Fruit fly (Drosophila melanogaster) whole organism, embryonic: Measurements from ENCODE around the gene CG6106.

Experiments
- Adf1 ChIP-seq: fragments of 200-800 bp; sonication (Bioruptor generic); IDR thresholded peaks from 2 replicates; pipeline ENCODE4 v1.3.6; 2022; ENCODE audit warnings: missing biosample characterization, missing genetic modification characterization
- Bteb2 ChIP-seq: fragments of 200-800 bp; sonication (Bioruptor generic); optimal IDR thresholded peaks from 2 replicates; lab custom pipeline; 2016; ENCODE audit warnings: missing biosample characterization, missing genetic modification characterization
- CG10321 ChIP-seq: fragments of 200-800 bp; sonication (Bioruptor generic); IDR thresholded peaks from 2 replicates; pipeline ENCODE4 v1.3.6; 2022; ENCODE audit warnings: missing biosample characterization, missing genetic modification characterization
- CG11398 ChIP-seq: fragments of 200-800 bp; sonication (Bioruptor generic); optimal IDR thresholded peaks from 2 replicates; lab custom pipeline; 2016; ENCODE audit warnings: missing biosample characterization, missing genetic modification characterization
- CG12219 ChIP-seq: fragments of 200-800 bp; sonication (Bioruptor generic); optimal IDR thresholded peaks from 3 replicates; lab custom pipeline; 2018; ENCODE audit warnings: missing biosample characterization, mild to moderate bottlenecking, missing genetic modification characterization
- CG17385 ChIP-seq: fragments of 200-800 bp; sonication (Bioruptor generic); optimal IDR thresholded peaks from 3 replicates; lab custom pipeline; 2018; ENCODE audit warnings: missing biosample characterization, mild to moderate bottlenecking, missing genetic modification characterization
- CG17802 ChIP-seq: fragments of 200-800 bp; sonication (Bioruptor generic); optimal IDR thresholded peaks from 2 replicates; lab custom pipeline; 2018; ENCODE audit warnings: missing biosample characterization, mild to moderate bottlenecking, missing genetic modification characterization, moderate library complexity
- CG2712 ChIP-seq: fragments of 200-800 bp; optimal IDR thresholded peaks from 3 replicates; lab custom pipeline; 2019; ENCODE audit warnings: missing biosample characterization, mild to moderate bottlenecking, missing genetic modification characterization, moderate library complexity
- CG32532 ChIP-seq: fragments of 200-800 bp; sonication (Bioruptor generic); IDR thresholded peaks from 2 replicates; pipeline ENCODE4 v1.3.6; 2022; ENCODE audit warnings: missing biosample characterization, missing genetic modification characterization
- CG32772 ChIP-seq: fragments of 200-800 bp; sonication (Bioruptor generic); IDR thresholded peaks from 2 replicates; pipeline ENCODE4 v1.3.6; 2022; ENCODE audit warnings: missing biosample characterization, missing genetic modification characterization
- CG4360 ChIP-seq: fragments of 200-800 bp; sonication (Bioruptor generic); IDR thresholded peaks from 2 replicates; pipeline ENCODE4 v1.3.6; 2022; ENCODE audit warnings: missing biosample characterization, missing genetic modification characterization
- CG4404 ChIP-seq: fragments of 200-800 bp; sonication (Bioruptor generic); IDR thresholded peaks from 2 replicates; pipeline ENCODE4 v1.3.6; 2022; ENCODE audit warnings: missing biosample characterization, missing genetic modification characterization
- CG6791 ChIP-seq: fragments of 200-800 bp; sonication (Bioruptor generic); IDR thresholded peaks from 3 replicates; pipeline ENCODE4 v1.3.6; 2022; ENCODE audit warnings: missing biosample characterization, missing genetic modification characterization; ENCODE audit not compliant: partially characterized antibody
- CG7786 ChIP-seq: fragments of 200-800 bp; sonication (Bioruptor generic); optimal IDR thresholded peaks from 2 replicates; lab custom pipeline; 2016; ENCODE audit warnings: missing biosample characterization, missing genetic modification characterization
- CG9797 ChIP-seq: fragments of 200-800 bp; sonication (Bioruptor generic); optimal IDR thresholded peaks from 3 replicates; lab custom pipeline; 2018; ENCODE audit warnings: missing biosample characterization, mild to moderate bottlenecking, missing genetic modification characterization
- CHES-1-like ChIP-seq: fragments of 200-800 bp; sonication (Bioruptor generic); optimal IDR thresholded peaks from 2 replicates; lab custom pipeline; 2016; ENCODE audit warnings: missing biosample characterization, missing genetic modification characterization
- CoRest ChIP-seq: fragments of 200-800 bp; sonication (Bioruptor generic); optimal IDR thresholded peaks from 3 replicates; lab custom pipeline; 2018; ENCODE audit warnings: missing biosample characterization, mild to moderate bottlenecking, missing genetic modification characterization, moderate library complexity
- Dbx ChIP-seq: fragments of 200-800 bp; sonication (Bioruptor generic); IDR thresholded peaks from 3 replicates; pipeline ENCODE4 v1.3.6; 2022; ENCODE audit warnings: missing biosample characterization, missing genetic modification characterization
- Deaf1 ChIP-seq: fragments of 200-800 bp; optimal IDR thresholded peaks from 3 replicates; lab custom pipeline; 2019; ENCODE audit warnings: missing biosample characterization, mild to moderate bottlenecking, missing genetic modification characterization, moderate library complexity
- Doc2 ChIP-seq: fragments of 200-800 bp; sonication (Bioruptor generic); IDR thresholded peaks from 2 replicates; pipeline ENCODE4 v1.3.6; 2022; ENCODE audit warnings: missing biosample characterization, missing genetic modification characterization
- Ets65A ChIP-seq: fragments of 200-800 bp; sonication (Bioruptor generic); peaks from one replicate; lab custom pipeline; 2016; ENCODE audit warnings: missing biosample characterization, missing genetic modification characterization
- Fer2 ChIP-seq: fragments of 200-800 bp; sonication (Bioruptor generic); optimal IDR thresholded peaks from 2 replicates; lab custom pipeline; 2018; ENCODE audit warnings: missing biosample characterization, mild to moderate bottlenecking, missing genetic modification characterization, moderate library complexity
- H15 ChIP-seq: fragments of 200-800 bp; sonication (Bioruptor generic); IDR thresholded peaks from 3 replicates; pipeline ENCODE4 v1.3.6; 2022; ENCODE audit warnings: missing biosample characterization, missing genetic modification characterization
- Hr39 ChIP-seq: fragments of >200 bp; optimal IDR thresholded peaks from 2 replicates; lab custom pipeline; 2017
- Med ChIP-seq: fragments of 200-800 bp; sonication (Bioruptor generic); peaks from one replicate; lab custom pipeline; 2016; ENCODE audit warnings: missing biosample characterization, missing genetic modification characterization, mild to moderate bottlenecking, inconsistent platforms, moderate library complexity
- Nf-YB ChIP-seq: fragments of 200-800 bp; sonication (Bioruptor generic); optimal IDR thresholded peaks from 3 replicates; lab custom pipeline; 2019; ENCODE audit warnings: missing biosample characterization, mild to moderate bottlenecking, missing genetic modification characterization, moderate library complexity
- Nf-YC ChIP-seq: fragments of 200-800 bp; optimal IDR thresholded peaks from 3 replicates; lab custom pipeline; 2019; ENCODE audit warnings: missing biosample characterization, mild to moderate bottlenecking, missing genetic modification characterization, moderate library complexity
- Scr ChIP-seq: fragments of 200-800 bp; sonication (Bioruptor generic); IDR thresholded peaks from 2 replicates; pipeline ENCODE4 v1.3.6; 2022; ENCODE audit warnings: missing biosample characterization, missing genetic modification characterization; ENCODE audit not compliant: partially characterized antibody
- Trl ChIP-seq, 3 experiments: fragments of >200 bp in 2 of 3; fragments of 200-800 bp in 1 of 3; sonication (Bioruptor generic) in 1 of 3; optimal IDR thresholded peaks; 2 replicates in 1 of 3; 3 replicates in 2 of 3; lab custom pipeline; 2016 to 2017; ENCODE audit warnings: missing biosample characterization in 1 of 3, missing genetic modification characterization in 1 of 3
- cg ChIP-seq: fragments of 200-800 bp; sonication (Bioruptor generic); optimal IDR thresholded peaks from 3 replicates; lab custom pipeline; 2019; ENCODE audit warnings: missing biosample characterization, mild to moderate bottlenecking, missing genetic modification characterization, moderate library complexity
- chif ChIP-seq, 2 experiments: fragments of 200-800 bp; sonication (Bioruptor generic); optimal IDR thresholded peaks; 3 replicates each; lab custom pipeline; 2016; ENCODE audit warnings: missing biosample characterization in 2 of 2, missing genetic modification characterization in 2 of 2
- chinmo ChIP-seq: fragments of 200-800 bp; sonication (Bioruptor generic); IDR thresholded peaks from 4 replicates; pipeline ENCODE4 v1.3.6; 2022; ENCODE audit warnings: missing biosample characterization, missing genetic modification characterization; ENCODE audit not compliant: partially characterized antibody
- disco-r ChIP-seq: fragments of 200-800 bp; sonication (Bioruptor generic); optimal IDR thresholded peaks from 2 replicates; lab custom pipeline; 2016; ENCODE audit warnings: missing biosample characterization, missing genetic modification characterization
- fd64A ChIP-seq: fragments of 200-800 bp; sonication (Bioruptor generic); optimal IDR thresholded peaks from 3 replicates; lab custom pipeline; 2018; ENCODE audit warnings: missing biosample characterization, mild to moderate bottlenecking, missing genetic modification characterization
- hbn ChIP-seq: fragments of 200-800 bp; sonication (Bioruptor generic); IDR thresholded peaks from 2 replicates; pipeline ENCODE4 v1.3.6; 2022; ENCODE audit warnings: missing biosample characterization, missing genetic modification characterization; ENCODE audit not compliant: partially characterized antibody
- jing ChIP-seq: fragments of 200-800 bp; sonication (Bioruptor generic); optimal IDR thresholded peaks from 2 replicates; lab custom pipeline; 2018; ENCODE audit warnings: missing biosample characterization, mild to moderate bottlenecking, missing genetic modification characterization
- kni ChIP-seq: fragments of 200-800 bp; sonication (Bioruptor generic); optimal IDR thresholded peaks from 3 replicates; lab custom pipeline; 2017; ENCODE audit warnings: mild to moderate bottlenecking, missing biosample characterization, missing genetic modification reagents, missing genetic modification characterization
- nerfin-2 ChIP-seq: fragments of 200-800 bp; sonication (Bioruptor generic); IDR thresholded peaks from 2 replicates; pipeline ENCODE4 v1.3.6; 2022; ENCODE audit warnings: missing biosample characterization, missing genetic modification characterization; ENCODE audit not compliant: partially characterized antibody
- ranshi ChIP-seq: fragments of 200-800 bp; sonication (Bioruptor generic); IDR thresholded peaks from 2 replicates; pipeline ENCODE4 v1.3.6; 2022; ENCODE audit warnings: missing biosample characterization, missing genetic modification characterization
- sr ChIP-seq: fragments of 200-800 bp; sonication (Bioruptor generic); IDR thresholded peaks from 3 replicates; pipeline ENCODE4 v1.3.6; 2022; ENCODE audit warnings: missing biosample characterization, missing genetic modification characterization
- wek ChIP-seq: fragments of 200-800 bp; sonication (Bioruptor generic); optimal IDR thresholded peaks from 3 replicates; lab custom pipeline; 2018; ENCODE audit warnings: missing biosample characterization, mild to moderate bottlenecking, missing genetic modification characterization, moderate library complexity
- z ChIP-seq: fragments of 200-800 bp; sonication (Bioruptor generic); IDR thresholded peaks from 3 replicates; pipeline ENCODE4 v1.3.6; 2022; ENCODE audit warnings: missing biosample characterization, missing genetic modification characterization

CG6106 gene

DNA sequence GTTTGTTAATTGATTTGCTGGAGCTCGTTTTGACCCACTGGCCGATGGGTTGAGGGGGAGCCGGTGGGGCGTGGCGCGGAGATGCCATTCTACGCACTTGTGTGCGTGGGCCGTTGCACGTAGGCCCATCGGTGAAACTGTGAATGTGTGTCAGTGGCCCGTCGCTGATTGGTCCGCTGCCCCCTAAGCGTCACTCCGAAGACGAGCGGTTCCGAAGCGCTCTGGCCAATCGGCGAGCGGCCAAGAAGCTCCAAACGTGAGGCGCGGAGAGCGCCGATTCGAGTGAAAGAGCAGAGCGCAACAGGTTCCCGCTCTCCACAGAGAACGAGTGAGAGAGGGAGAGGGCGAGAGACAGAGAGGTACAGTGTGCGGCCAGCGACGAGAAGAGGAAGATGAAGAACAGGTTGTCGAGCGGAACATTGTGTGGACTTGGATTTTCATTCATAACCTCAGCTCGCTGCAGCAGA lies 46.2 kb upstream of the CG6106 start (continued):
- TF ChIP-seq CG17385 (GFP tag; lab: Kevin White, UChicago) (peak; percentile 39), sr (GFP tag; lab: Robert Waterston, UW) (0 out of 3 replicates have a peak, but pooled peaks have one; percentile 33), kni (GFP tag; lab: Kevin White, UChicago) (no peak), CG7786 (GFP tag; lab: Kevin White, UChicago) (no peak), disco-r (GFP tag; lab: Kevin White, UChicago) (no peak), Fer2 (no peak), Scr (GFP tag; lab: Robert Waterston, UW) (peak; percentile 54), H15 (GFP tag; lab: Robert Waterston, UW) (no peak), Bteb2 (GFP tag; lab: Kevin White, UChicago) (no peak), Nf-YB (GFP tag; lab: Kevin White, UChicago) (peak; percentile 99), Ets65A (GFP tag; lab: Kevin White, UChicago) (no peak), CG2712 (tag; lab: Kevin White, UChicago) (no peak), nerfin-2 (GFP tag; lab: Robert Waterston, UW) (peak; percentile 34; the same call in 1 of the 2 replicates), CG11398 (GFP tag; lab: Kevin White, UChicago) (no peak), z (peak; percentile 99), Adf1 (GFP tag; lab: Robert Waterston, UW) (peak; percentile 84), CG6791 (GFP tag; lab: Robert Waterston, UW) (peak; percentile 49; the same call in 2 of the 3 replicates), Med (GFP tag; lab: Kevin White, UChicago) (peak; percentile 59), CoRest (tag; lab: Kevin White, UChicago) (no peak), Trl (optimal IDR thresholded peaks at IDR 0.05; lab: Kevin White, UChicago) (peak; percentile 87 to 97), Trl (GFP tag; optimal IDR thresholded peaks at IDR 0.05; lab: Kevin White, UChicago) (no peak), CG12219 (GFP tag; lab: Kevin White, UChicago) (no peak), fd64A (GFP tag; lab: Kevin White, UChicago) (no peak), hbn (GFP tag; lab: Robert Waterston, UW) (peak; percentile 47; the same call in 1 of the 2 replicates), wek (GFP tag; lab: Kevin White, UChicago) (no peak), CG32772 (GFP tag; lab: Robert Waterston, UW) (no peak), CG4404 (GFP tag; lab: Robert Waterston, UW) (no peak), CG32532 (GFP tag; lab: Robert Waterston, UW) (peak; percentile 63; the same call in 1 of the 2 replicates), CG17802 (tag; lab: Kevin White, UChicago) (no peak), Dbx (GFP tag; lab: Robert Waterston, UW) (0 out of 3 replicates have a peak, but pooled peaks have one; percentile 49), chif (GFP tag; optimal IDR thresholded peaks at IDR 0.05; lab: Kevin White, UChicago) (no peak), CG10321 (peak; percentile 59; the same call in 1 of the 2 replicates), Doc2 (GFP tag; lab: Robert Waterston, UW) (no peak), jing (peak; percentile 94)

DNA sequence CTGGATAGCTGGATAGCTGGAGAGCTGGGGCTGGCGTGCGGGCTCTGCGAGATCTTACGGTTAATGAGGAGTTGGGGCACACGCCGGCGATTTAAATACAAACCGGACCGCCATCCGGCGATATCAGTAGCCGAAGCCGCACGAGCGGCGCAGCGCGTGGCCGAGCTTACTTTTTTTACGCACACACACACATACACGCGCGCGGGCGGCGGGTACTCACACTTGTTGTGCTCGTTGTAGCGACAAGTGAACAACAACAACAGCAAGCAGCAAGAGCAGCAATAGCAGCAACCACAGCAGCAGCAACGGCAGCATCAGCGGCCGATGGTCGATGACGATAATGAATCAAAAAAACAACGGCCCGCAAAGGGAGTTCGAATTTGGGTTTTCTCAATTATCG lies 42.8 kb upstream of the CG6106 start:
- TF ChIP-seq CG4360 (GFP tag; lab: Robert Waterston, UW) (peak; percentile 73), ranshi (GFP tag; lab: Robert Waterston, UW) (no peak), chinmo (0 out of 4 replicates have a peak, but pooled peaks have one; percentile 34), Hr39 (lab: Kevin White, UChicago) (peak; percentile 91), CG9797 (GFP tag; lab: Kevin White, UChicago) (no peak), CHES-1-like (GFP tag; lab: Kevin White, UChicago) (no peak), z (peak; percentile 31; the same call in 1 of the 3 replicates), Nf-YC (peak; percentile 36), cg (GFP tag; lab: Kevin White, UChicago) (peak; percentile 48), Deaf1 (tag; lab: Kevin White, UChicago) (peak; percentile 89)
